Worm (Caenorhabditis elegans) whole organism, midembryonic: ENCODE results near the gene ccd-5.

ENCODE experiments used
- cog-1 ChIP-seq: sonication (generic microtip); optimal IDR thresholded peaks from 2 replicates; lab custom pipeline; 2016; ENCODE audit warnings: missing genetic modification characterization, missing compliant biosample characterization
- flt-1 ChIP-seq: fragments of 200-800 bp; sonication (Bioruptor generic); IDR thresholded peaks from 2 replicates; pipeline ENCODE4 v1.3.6; 2022; ENCODE audit warnings: missing genetic modification characterization, missing compliant biosample characterization
- klf-2 ChIP-seq: fragments of 200-800 bp; sonication (Bioruptor generic); conservative IDR thresholded peaks from 2 replicates; pipeline ENCODE4 v1.3.6; 2022; ENCODE audit warnings: missing genetic modification reagents, missing genetic modification characterization, missing compliant biosample characterization
- ref-1 ChIP-seq: fragments of 200-800 bp; sonication (Bioruptor generic); conservative IDR thresholded peaks from 2 replicates; pipeline ENCODE4 v1.3.6; 2022; ENCODE audit warnings: missing genetic modification reagents, missing genetic modification characterization, missing compliant biosample characterization
- tab-1 ChIP-seq: fragments of 200-800 bp; sonication (Bioruptor generic); IDR thresholded peaks from 2 replicates; pipeline ENCODE4 v1.3.6; 2022; ENCODE audit warnings: missing genetic modification characterization, missing compliant biosample characterization
- ztf-23 ChIP-seq: fragments of 200-800 bp; sonication (Bioruptor generic); IDR thresholded peaks from 2 replicates; pipeline ENCODE4 v1.3.6; 2022; ENCODE audit warnings: missing genetic modification reagents, missing genetic modification characterization, missing compliant biosample characterization
- ztf-29 ChIP-seq: fragments of 200-800 bp; sonication (Bioruptor generic); IDR thresholded peaks from 2 replicates; pipeline ENCODE4 v1.3.6; 2022; ENCODE audit warnings: missing genetic modification reagents, missing genetic modification characterization, missing compliant biosample characterization

- TF ChIP-seq flt-1 (GFP tag; lab: Robert Waterston, UW): peak; percentile 73
- TF ChIP-seq tab-1 (GFP tag; lab: Robert Waterston, UW): 0 out of 2 replicates have a peak, but pooled peaks have one; percentile 17
- no peak for TF ChIP-seq ref-1 (GFP tag; lab: Robert Waterston, UW)
- TF ChIP-seq klf-2 (GFP tag; lab: Robert Waterston, UW): no peak
- TF ChIP-seq ztf-23 (GFP tag; lab: Robert Waterston, UW): no peak
- peak; percentile 63; the same call in 1 of the 2 replicates for TF ChIP-seq ztf-29
- TF ChIP-seq cog-1 (tag; lab: Kevin White, UChicago): peak; percentile 96
These were observed 36.1 kb downstream of the ccd-5 start for ce11 chrX:2536246-2536772.
